Worm (Caenorhabditis elegans): ENCODE data around the gene nhr-17.

The nhr-17 gene

ce11 chrX:12667804-12668511, at the start of gene nhr-17:
Gene nhr-17 (minus strand): TSS chrX:12667854.
- peak; percentile 25 for TF ChIP-seq nhr-25 (tag; optimal IDR thresholded peaks at IDR 0.05)
- TF ChIP-seq crh-2 (tag; optimal IDR thresholded peaks at IDR 0.05) = peak; percentile 58
- peak; percentile 37 for TF ChIP-seq nhr-129 (tag; optimal IDR thresholded peaks at IDR 0.05)
- no peak for TF ChIP-seq elt-1 (tag; optimal IDR thresholded peaks at IDR 0.05)
- no peak for TF ChIP-seq peb-1 (tag; optimal IDR thresholded peaks at IDR 0.05)
- no peak for TF ChIP-seq nhr-11 (tag; optimal IDR thresholded peaks at IDR 0.05)
- peak; percentile 40 for TF ChIP-seq ztf-4 (tag; optimal IDR thresholded peaks at IDR 0.05)
- TF ChIP-seq lin-13 (GFP tag; optimal IDR thresholded peaks at IDR 0.05) = no peak
- TF ChIP-seq C34F6.9 (tag; optimal IDR thresholded peaks at IDR 0.05) = peak; percentile 29
- peak; percentile 30 for TF ChIP-seq sma-3 (GFP tag; optimal IDR thresholded peaks at IDR 0.05)
- no peak for TF ChIP-seq nhr-77 (tag; optimal IDR thresholded peaks at IDR 0.05)
- peak; percentile 11 for TF ChIP-seq fos-1 (tag; optimal IDR thresholded peaks at IDR 0.05)
- TF ChIP-seq gmeb-1 (tag; optimal IDR thresholded peaks at IDR 0.05) = peak; percentile 22
- TF ChIP-seq lsy-2 (tag; optimal IDR thresholded peaks at IDR 0.05) = peak in 1 of 2 experiments; percentile 47

- TF ChIP-seq nhr-129 (tag; optimal IDR thresholded peaks at IDR 0.05) = peak; percentile 36
- no peak for TF ChIP-seq crh-2 (tag; optimal IDR thresholded peaks at IDR 0.05)
- TF ChIP-seq lsy-2 (tag; optimal IDR thresholded peaks at IDR 0.05) = peak in 1 of 2 experiments; percentile 0
- TF ChIP-seq C34F6.9 (tag; optimal IDR thresholded peaks at IDR 0.05) = peak; percentile 31
These were observed 45.4 kb upstream of the nhr-17 start for ce11 chrX:12713014-12713413.

ce11 chrX:12712353-12712752, 44.7 kb upstream of the nhr-17 start, which contains the start of gene rgs-2:
Gene rgs-2 (plus strand): TSS chrX:12712653.
- TF ChIP-seq unc-55 (GFP tag; optimal IDR thresholded peaks at IDR 0.05) (peak; percentile 4), Y55F3AM.14 (GFP tag; optimal IDR thresholded peaks at IDR 0.05) (no peak)

ce11 chrX:12704721-12705120, 37.1 kb upstream of the nhr-17 start, which contains the start of gene nhr-272:
Gene nhr-272 (minus strand): TSS chrX:12704821.
- TF ChIP-seq nhr-25 (tag; optimal IDR thresholded peaks at IDR 0.05) (no peak), ztf-1 (GFP tag; conservative IDR thresholded peaks at IDR 0.05) (no peak), fos-1 (tag; optimal IDR thresholded peaks at IDR 0.05) (no peak), aly-2 (tag; optimal IDR thresholded peaks at IDR 0.05) (no peak), elt-1 (tag; optimal IDR thresholded peaks at IDR 0.05) (no peak), Y55F3AM.14 (GFP tag; optimal IDR thresholded peaks at IDR 0.05) (no peak), lin-11 (tag; optimal IDR thresholded peaks at IDR 0.05) (no peak), nhr-23 (tag; optimal IDR thresholded peaks at IDR 0.05) (no peak)

ce11 chrX:12702713-12703112, 35.1 kb upstream of the nhr-17 start:
- TF ChIP-seq nhr-25 (tag; optimal IDR thresholded peaks at IDR 0.05) (no peak), R02D3.7 (tag; optimal IDR thresholded peaks at IDR 0.05) (no peak), nhr-23 (tag; optimal IDR thresholded peaks at IDR 0.05) (no peak), blmp-1 (tag; optimal IDR thresholded peaks at IDR 0.05; ENCODE audit: insufficient read depth) (no peak)

ce11 chrX:12701963-12702362, 34.3 kb upstream of the nhr-17 start, which contains the start of gene nhr-214:
Gene nhr-214 (minus strand): TSS chrX:12702063.
- no peak for TF ChIP-seq fos-1 (tag; optimal IDR thresholded peaks at IDR 0.05)
- no peak for TF ChIP-seq nhr-237 (tag; optimal IDR thresholded peaks at IDR 0.05)
- no peak for TF ChIP-seq unc-62 (GFP tag; optimal IDR thresholded peaks at IDR 0.05)
- TF ChIP-seq skn-1 (tag; optimal IDR thresholded peaks at IDR 0.05) = no peak

ce11 chrX:12700456-12700855, 32.8 kb upstream of the nhr-17 start, which contains the start of gene nhr-26:
Gene nhr-26 (minus strand): TSS chrX:12700465.
- TF ChIP-seq skn-1 (tag; optimal IDR thresholded peaks at IDR 0.05) (no peak), dmd-4 (tag; optimal IDR thresholded peaks at IDR 0.05) (no peak), ama-1 (optimal IDR thresholded peaks at IDR 0.05) (no peak), nhr-21 (tag; optimal IDR thresholded peaks at IDR 0.05) (no peak), nhr-10 (tag; optimal IDR thresholded peaks at IDR 0.05) (no peak), lin-39 (tag; optimal IDR thresholded peaks at IDR 0.05) (no peak), mab-5 (tag; optimal IDR thresholded peaks at IDR 0.05) (no peak), ceh-16 (tag; optimal IDR thresholded peaks at IDR 0.05) (no peak), sma-9 (GFP tag; optimal IDR thresholded peaks at IDR 0.05) (no peak), sma-9 (tag; optimal IDR thresholded peaks at IDR 0.05) (no peak), gmeb-1 (tag; optimal IDR thresholded peaks at IDR 0.05) (no peak), lsy-2 (tag; optimal IDR thresholded peaks at IDR 0.05) (no peak), Y55F3AM.14 (GFP tag; optimal IDR thresholded peaks at IDR 0.05) (no peak), nhr-77 (tag; optimal IDR thresholded peaks at IDR 0.05) (no peak), ztf-11 (tag; optimal IDR thresholded peaks at IDR 0.05) (no peak)
